Fruit fly (Drosophila melanogaster): Measurements from ENCODE around the gene CG32756.

CG32756 gene

DNA sequence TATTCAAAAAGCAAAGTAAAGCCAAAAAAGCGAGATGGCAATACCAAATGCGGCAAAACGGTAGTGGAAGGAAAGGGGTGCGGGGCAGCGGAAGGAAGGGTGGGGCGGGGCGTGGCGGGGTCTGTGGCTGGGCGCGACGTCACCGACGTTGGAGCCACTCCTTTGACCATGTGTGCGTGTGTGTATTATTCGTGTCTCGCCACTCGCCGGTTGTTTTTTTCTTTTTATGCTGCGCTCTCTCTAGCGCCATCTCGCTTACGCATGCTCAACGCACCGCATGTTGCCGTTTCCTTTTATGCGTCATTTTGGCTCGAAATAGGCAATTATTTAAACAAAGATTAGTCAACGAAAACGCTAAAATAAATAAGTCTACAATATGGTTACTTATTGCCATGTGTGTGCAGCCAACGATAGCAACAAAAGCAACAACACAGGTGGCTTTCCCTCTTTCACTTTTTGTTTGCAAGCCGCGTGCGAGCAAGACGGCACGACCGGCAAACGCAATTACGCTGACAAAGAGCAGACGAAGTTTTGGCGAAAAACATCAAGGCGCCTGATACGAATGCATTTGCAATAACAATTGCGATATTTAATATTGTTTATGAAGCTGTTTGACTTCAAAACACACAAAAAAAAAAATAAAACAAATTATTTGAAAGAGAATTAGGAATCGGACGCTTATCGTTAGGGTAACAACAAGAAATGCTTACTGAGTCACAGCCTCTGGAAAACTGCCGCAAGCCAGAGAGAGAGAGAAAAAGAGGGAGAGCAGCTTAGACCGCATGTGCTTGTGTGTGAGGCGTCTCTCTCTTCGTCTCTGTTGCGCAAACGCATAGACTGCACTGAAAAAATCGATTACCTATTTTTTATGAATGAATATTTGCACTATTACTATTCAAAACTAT is 46.0 kb upstream of the CG32756 start (continued):
- TF ChIP-seq CG14710 (tag; optimal IDR thresholded peaks at IDR 0.05) (no peak), lola (GFP tag; optimal IDR thresholded peaks at IDR 0.05) (no peak), gcm (GFP tag; optimal IDR thresholded peaks at IDR 0.05) (no peak), CG8388 (GFP tag; optimal IDR thresholded peaks at IDR 0.05) (no peak), CG4707 (GFP tag; optimal IDR thresholded peaks at IDR 0.05) (no peak), CG10959 (GFP tag; IDR thresholded peaks at IDR 0.05) (no peak), CG1233 (GFP tag; optimal IDR thresholded peaks at IDR 0.05) (no peak), salm (tag; optimal IDR thresholded peaks at IDR 0.05) (no peak), Lpt (GFP tag; optimal IDR thresholded peaks at IDR 0.05) (no peak), Mrtf (GFP tag; IDR thresholded peaks at IDR 0.05) (peak; percentile 29; the same call in 1 of the 3 replicates), CG6791 (GFP tag; IDR thresholded peaks at IDR 0.05; ENCODE audit: partially characterized antibody) (no peak), run (tag; optimal IDR thresholded peaks at IDR 0.05) (no peak), D (optimal IDR thresholded peaks at IDR 0.05) (no peak), D (GFP tag; optimal IDR thresholded peaks at IDR 0.05) (no peak), slbo (GFP tag; IDR thresholded peaks at IDR 0.05) (peak; percentile 23; the same call in 1 of the 2 replicates), zf30C (GFP tag; optimal IDR thresholded peaks at IDR 0.05) (no peak), esg (GFP tag; conservative IDR thresholded peaks at IDR 0.05) (no peak), az2 (GFP tag; optimal IDR thresholded peaks at IDR 0.05) (no peak), Bdp1 (GFP tag; optimal IDR thresholded peaks at IDR 0.05) (no peak), Pdp1 (GFP tag; optimal IDR thresholded peaks at IDR 0.05) (no peak), emc (GFP tag; optimal IDR thresholded peaks at IDR 0.05) (no peak), Neu2 (GFP tag; optimal IDR thresholded peaks at IDR 0.05; ENCODE audit: borderline replicate concordance) (no peak), sr (GFP tag; IDR thresholded peaks at IDR 0.05) (0 out of 3 replicates have a peak, but pooled peaks have one; percentile 4), Ada2b (GFP tag; IDR thresholded peaks at IDR 0.05) (no peak), pfk (GFP tag; optimal IDR thresholded peaks at IDR 0.05) (peak; percentile 15), unpg (GFP tag; optimal IDR thresholded peaks at IDR 0.05) (no peak), HHEX (GFP tag; optimal IDR thresholded peaks at IDR 0.05) (peak; percentile 26), h (optimal IDR thresholded peaks at IDR 0.05) (no peak), da (GFP tag; optimal IDR thresholded peaks at IDR 0.05) (no peak), CG9437 (GFP tag; optimal IDR thresholded peaks at IDR 0.05) (no peak), CG15696 (tag; optimal IDR thresholded peaks at IDR 0.05) (peak; percentile 22), zen (tag; optimal IDR thresholded peaks at IDR 0.05) (no peak), sqz (GFP tag; optimal IDR thresholded peaks at IDR 0.05) (peak; percentile 88), p53 (GFP tag; optimal IDR thresholded peaks at IDR 0.05) (no peak), D19A (tag; optimal IDR thresholded peaks at IDR 0.05) (no peak), abd-A (tag; optimal IDR thresholded peaks at IDR 0.05) (peak; percentile 61), CG4282 (GFP tag; optimal IDR thresholded peaks at IDR 0.05) (no peak), twi (tag; optimal IDR thresholded peaks at IDR 0.05) (peak; percentile 70), crp (GFP tag; optimal IDR thresholded peaks at IDR 0.05) (no peak), luna (GFP tag; optimal IDR thresholded peaks at IDR 0.05) (no peak), CG34376 (GFP tag; optimal IDR thresholded peaks at IDR 0.05) (no peak), chm (GFP tag; IDR thresholded peaks at IDR 0.05) (peak; percentile 58; the same call in 1 of the 2 replicates), br (optimal IDR thresholded peaks at IDR 0.05) (no peak), ase (GFP tag; IDR thresholded peaks at IDR 0.05) (no peak), MBD-R2 (GFP tag; IDR thresholded peaks at IDR 0.05) (no peak; the same call in 1 of the 2 replicates), Drgx (GFP tag; IDR thresholded peaks at IDR 0.05) (peak; percentile 27; the same call in 1 of the 2 replicates), CG7556 (GFP tag; optimal IDR thresholded peaks at IDR 0.05) (no peak), nom (GFP tag; optimal IDR thresholded peaks at IDR 0.05) (peak; percentile 69), scrt (GFP tag; optimal IDR thresholded peaks at IDR 0.05) (no peak)
